Fruit fly (Drosophila melanogaster): ENCODE results near the gene ND-15.

DNA sequence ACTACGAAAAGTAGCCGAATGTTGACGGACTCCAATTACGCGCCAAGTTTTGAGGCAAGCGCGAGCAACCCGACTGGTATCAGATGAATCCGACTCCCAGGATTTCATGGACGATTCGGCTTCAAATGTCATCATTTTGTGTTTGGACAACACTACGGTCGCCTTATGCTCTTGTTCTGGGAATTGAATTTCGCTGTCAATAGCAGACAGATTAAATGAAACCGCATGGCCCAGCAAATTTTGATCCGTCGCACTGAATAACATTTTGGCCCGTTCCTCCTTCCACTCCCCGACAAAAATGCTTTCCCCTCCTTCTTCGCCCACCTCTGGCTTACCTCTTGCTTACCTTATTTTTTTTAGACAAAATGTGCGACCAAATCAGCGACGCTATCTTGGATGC is 4.5 kb upstream of the ND-15 start:
- TF ChIP-seq gl (tag; optimal IDR thresholded peaks at IDR 0.05), result no peak
- TF ChIP-seq CG9948 (tag; optimal IDR thresholded peaks at IDR 0.05), result no peak
- TF ChIP-seq CG12605 (GFP tag; IDR thresholded peaks at IDR 0.05), result no peak
- no peak for TF ChIP-seq Pif1B (GFP tag; optimal IDR thresholded peaks at IDR 0.05)
- no peak for TF ChIP-seq fd96Ca (GFP tag; IDR thresholded peaks at IDR 0.05)
- TF ChIP-seq CG34367 (tag; optimal IDR thresholded peaks at IDR 0.05), result no peak
- no peak for TF ChIP-seq CG13204 (GFP tag; optimal IDR thresholded peaks at IDR 0.05)
- no peak for TF ChIP-seq Snoo (tag; optimal IDR thresholded peaks at IDR 0.05)
- no peak for TF ChIP-seq CG4496 (GFP tag; IDR thresholded peaks at IDR 0.05)
- no peak for TF ChIP-seq CG8301 (tag; optimal IDR thresholded peaks at IDR 0.05)
- no peak for TF ChIP-seq Ets98B (GFP tag; IDR thresholded peaks at IDR 0.05)
- no peak for TF ChIP-seq EcR (GFP tag; optimal IDR thresholded peaks at IDR 0.05)

Measured in whole organism, pupa.